Fruit fly (Drosophila melanogaster) whole organism: Measurements from ENCODE around the gene Clic.

ENCODE experiments used
- CG8478 ChIP-seq: fragments of >200 bp; optimal IDR thresholded peaks from 2 replicates; lab custom pipeline; 2018; ENCODE audit warnings: inconsistent platforms
- Dll ChIP-seq: fragments of >200 bp; optimal IDR thresholded peaks from 2 replicates; lab custom pipeline; 2017
- EcR ChIP-seq, 2 experiments: fragments of >200 bp; optimal IDR thresholded peaks; 2 replicates each; lab custom pipeline; 2017; ENCODE audit warnings: missing biosample characterization in 2 of 2, missing genetic modification characterization in 2 of 2, missing genetic modification reagents in 2 of 2
- psq ChIP-seq: fragments of >200 bp; optimal IDR thresholded peaks from 2 replicates; lab custom pipeline; 2017
- usp ChIP-seq: fragments of >200 bp; optimal IDR thresholded peaks from 2 replicates; lab custom pipeline; 2017; ENCODE audit warnings: missing biosample characterization, missing genetic modification characterization, mixed read lengths

dm6 chrX:13819682-13820081 lies 2.4 kb downstream of the Clic start:
- no peak for TF ChIP-seq CG8478 (lab: Kevin White, UChicago)
- TF ChIP-seq EcR (GFP tag; optimal IDR thresholded peaks at IDR 0.05; lab: Kevin White, UChicago) = no peak
- no peak for TF ChIP-seq Dll (lab: Kevin White, UChicago)
- TF ChIP-seq psq (lab: Kevin White, UChicago) = no peak
- TF ChIP-seq usp (GFP tag; lab: Kevin White, UChicago) = no peak
